Worm (Caenorhabditis elegans): Measurements from ENCODE around the gene aat-3.

The aat-3 gene

ce11 chrX:2544645-2545044, 7.4 kb upstream of the aat-3 start:
- TF ChIP-seq unc-62 (GFP tag; optimal IDR thresholded peaks at IDR 0.05) = no peak

- no peak for TF ChIP-seq unc-62 (GFP tag; optimal IDR thresholded peaks at IDR 0.05)
These were observed 3.2 kb upstream of the aat-3 start, which contains the start of gene smvt-1 for ce11 chrX:2548884-2549283. smvt-1 (minus strand) TSS chrX:2548984.

ce11 chrX:2549322-2549721, 2.7 kb upstream of the aat-3 start:
- no peak for TF ChIP-seq unc-62 (GFP tag; optimal IDR thresholded peaks at IDR 0.05)

ce11 chrX:2550665-2551064, 1.4 kb upstream of the aat-3 start:
- TF ChIP-seq unc-62 (GFP tag; optimal IDR thresholded peaks at IDR 0.05) = no peak

- no peak for TF ChIP-seq unc-62 (GFP tag; optimal IDR thresholded peaks at IDR 0.05)
These were observed 610 bp upstream of the aat-3 start for ce11 chrX:2551450-2551849.

- TF ChIP-seq unc-62 (GFP tag; optimal IDR thresholded peaks at IDR 0.05) = no peak
These were observed 1.4 kb downstream of the aat-3 start for ce11 chrX:2553433-2553860.

- no peak for TF ChIP-seq unc-62 (GFP tag; optimal IDR thresholded peaks at IDR 0.05)
These were observed 7.3 kb downstream of the aat-3 start for ce11 chrX:2559399-2559798.

- TF ChIP-seq unc-62 (GFP tag; optimal IDR thresholded peaks at IDR 0.05) = no peak
These were observed 7.9 kb downstream of the aat-3 start, which contains the start of gene F52H2.5 for ce11 chrX:2559979-2560378. F52H2.5 (minus strand) TSS chrX:2560079.

ce11 chrX:2564047-2564446, 12.0 kb downstream of the aat-3 start, which contains the start of gene dhcr-24:
dhcr-24 (minus strand) TSS chrX:2564147.
- no peak for TF ChIP-seq unc-62 (GFP tag; optimal IDR thresholded peaks at IDR 0.05)

ce11 chrX:2565308-2565773, 13.3 kb downstream of the aat-3 start, which contains the start of gene F52H2.15:
F52H2.15 (plus strand) TSS chrX:2565358.
- no peak for TF ChIP-seq unc-62 (GFP tag; optimal IDR thresholded peaks at IDR 0.05)

- TF ChIP-seq unc-62 (GFP tag; optimal IDR thresholded peaks at IDR 0.05) = no peak
These were observed 15.7 kb downstream of the aat-3 start for ce11 chrX:2567761-2568160.

ce11 chrX:2569040-2569439, 17.0 kb downstream of the aat-3 start:
- no peak for TF ChIP-seq unc-62 (GFP tag; optimal IDR thresholded peaks at IDR 0.05)

- no peak for TF ChIP-seq unc-62 (GFP tag; optimal IDR thresholded peaks at IDR 0.05)
These were observed 20.6 kb downstream of the aat-3 start, which contains the start of the genes ccd-5 and F52H2.1 for ce11 chrX:2572646-2573149. ccd-5 (minus strand) TSS chrX:2572653. F52H2.1 (plus strand) TSS chrX:2573099.

ce11 chrX:2577442-2577841, 25.4 kb downstream of the aat-3 start, which contains the start of gene ttr-42:
ttr-42 (plus strand) TSS chrX:2577742.
- TF ChIP-seq unc-62 (GFP tag; optimal IDR thresholded peaks at IDR 0.05) = no peak

ce11 chrX:2580524-2580981, 28.5 kb downstream of the aat-3 start, which contains the start of gene H01M10.1:
H01M10.1 (minus strand) TSS chrX:2580574.
- TF ChIP-seq unc-62 (GFP tag; optimal IDR thresholded peaks at IDR 0.05) = no peak

ce11 chrX:2581828-2582589, 29.9 kb downstream of the aat-3 start:
- no peak for TF ChIP-seq unc-62 (GFP tag; optimal IDR thresholded peaks at IDR 0.05)

Measured in whole organism, dauer.